Worm (Caenorhabditis elegans) whole organism, early embryonic: Measurements from ENCODE around the gene srj-21.

Source experiments
- ama-1 ChIP-seq: fragments of 150-350 bp; optimal IDR thresholded peaks from 2 replicates; lab custom pipeline; 2014
- ceh-13 ChIP-seq: fragments of 200-800 bp; sonication (Bioruptor generic); optimal IDR thresholded peaks from 2 replicates; lab custom pipeline; 2018; ENCODE audit warnings: mild to moderate bottlenecking, missing genetic modification characterization, missing compliant biosample characterization
- tra-4 ChIP-seq: sonication (generic microtip); optimal IDR thresholded peaks from 2 replicates; lab custom pipeline; 2017; ENCODE audit warnings: missing genetic modification characterization, missing compliant biosample characterization

DNA sequence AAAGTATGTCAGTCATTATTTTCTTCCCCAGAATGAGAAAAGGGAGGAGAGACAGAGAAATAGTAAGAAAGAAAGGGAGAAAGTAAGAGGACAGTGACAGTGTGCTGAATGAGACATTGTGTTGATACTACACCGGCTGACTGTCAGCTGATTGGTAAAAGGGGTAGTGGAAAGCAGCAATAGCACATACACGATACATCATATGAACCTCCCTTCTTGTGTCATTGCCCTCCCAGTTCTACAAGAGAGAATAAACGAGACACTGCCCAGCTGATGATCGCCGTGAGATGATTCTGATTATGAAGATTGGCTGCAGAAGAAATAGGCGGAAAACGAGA lies 25.3 kb upstream of the srj-21 start:
- no peak for TF ChIP-seq tra-4 (tag; lab: Kevin White, UChicago)
- no peak for TF ChIP-seq ceh-13
- TF ChIP-seq ama-1 (lab: Kevin White, UChicago): no peak
